Fruit fly (Drosophila melanogaster) whole organism, pupa: ENCODE measurements around the gene Cpsf100.

Source experiments
- CG10348 ChIP-seq: fragments of 200-800 bp; sonication (Bioruptor generic); IDR thresholded peaks from 2 replicates; pipeline ENCODE4 v1.3.6; 2022; ENCODE audit warnings: missing biosample characterization, missing genetic modification characterization
- CG15710 ChIP-seq: fragments of 200-800 bp; sonication (Bioruptor generic); optimal IDR thresholded peaks from 2 replicates; lab custom pipeline; 2018; ENCODE audit warnings: missing biosample characterization, mild to moderate bottlenecking, missing genetic modification characterization, moderate library complexity
- CG17806 ChIP-seq: fragments of 200-800 bp; sonication (Bioruptor generic); optimal IDR thresholded peaks from 2 replicates; lab custom pipeline; 2018; ENCODE audit warnings: missing biosample characterization, mild to moderate bottlenecking, missing genetic modification characterization, moderate library complexity
- CG32121 ChIP-seq: fragments of 200-800 bp; sonication (Bioruptor generic); IDR thresholded peaks from 2 replicates; pipeline ENCODE4 v1.3.6; 2022; ENCODE audit warnings: missing biosample characterization, missing genetic modification characterization
- CG34367 ChIP-seq: fragments of 200-800 bp; sonication (Bioruptor generic); optimal IDR thresholded peaks from 2 replicates; lab custom pipeline; 2018; ENCODE audit warnings: missing biosample characterization, mild to moderate bottlenecking, missing genetic modification characterization
- CG4496 ChIP-seq: fragments of 200-800 bp; sonication (Bioruptor generic); IDR thresholded peaks from 3 replicates; pipeline ENCODE4 v1.3.6; 2022; ENCODE audit warnings: missing biosample characterization, missing genetic modification characterization
- CG9948 ChIP-seq: fragments of 200-800 bp; sonication (Bioruptor generic); optimal IDR thresholded peaks from 2 replicates; lab custom pipeline; 2018; ENCODE audit warnings: missing biosample characterization, mild to moderate bottlenecking, missing genetic modification characterization, moderate library complexity
- EcR ChIP-seq: fragments of 200-800 bp; sonication (Bioruptor generic); optimal IDR thresholded peaks from 3 replicates; lab custom pipeline; 2019; ENCODE audit warnings: missing biosample characterization, missing genetic modification characterization, mild to moderate bottlenecking, moderate library complexity, missing genetic modification reagents
- Pif1B ChIP-seq: fragments of 200-800 bp; sonication (Bioruptor generic); optimal IDR thresholded peaks from 3 replicates; lab custom pipeline; 2016; ENCODE audit warnings: missing biosample characterization, missing genetic modification characterization
- fd96Ca ChIP-seq: fragments of 200-800 bp; sonication (Bioruptor generic); IDR thresholded peaks from 3 replicates; pipeline ENCODE4 v1.3.6; 2022; ENCODE audit warnings: missing biosample characterization, missing genetic modification characterization
- gl ChIP-seq: fragments of 200-800 bp; sonication (Bioruptor generic); optimal IDR thresholded peaks from 2 replicates; lab custom pipeline; 2018; ENCODE audit warnings: missing biosample characterization, mild to moderate bottlenecking, missing genetic modification characterization
- rn ChIP-seq: fragments of 200-800 bp; sonication (Bioruptor generic); IDR thresholded peaks from 2 replicates; pipeline ENCODE4 v1.3.6; 2022; ENCODE audit warnings: missing biosample characterization, missing genetic modification characterization

DNA sequence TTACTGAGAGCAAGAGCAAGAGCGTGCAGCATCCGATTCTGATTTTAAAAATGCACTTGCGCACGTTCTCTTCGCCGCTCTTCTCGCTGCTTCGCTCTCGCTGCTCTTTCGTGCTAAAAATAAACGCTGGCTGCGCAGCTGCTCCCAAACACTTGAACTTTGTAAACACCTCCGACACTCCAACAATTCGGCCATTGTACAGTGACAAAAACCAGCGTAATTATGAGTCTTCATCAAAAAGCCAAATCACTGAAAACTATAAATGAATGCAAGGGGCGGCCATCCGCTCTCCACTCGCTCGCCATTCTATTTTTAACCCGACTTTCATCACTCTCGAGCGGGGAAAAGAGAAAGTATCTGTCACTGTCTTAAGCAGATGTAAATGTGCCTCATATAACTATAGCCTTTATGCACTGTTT lies 30.3 kb downstream of the Cpsf100 start:
- no peak for TF ChIP-seq CG10348 (GFP tag; lab: Robert Waterston, UW)
- peak; percentile 29 for TF ChIP-seq CG15710 (tag; lab: Kevin White, UChicago)
- TF ChIP-seq fd96Ca (GFP tag; lab: Robert Waterston, UW) = no peak
- TF ChIP-seq EcR (GFP tag; lab: Kevin White, UChicago) = peak; percentile 79
- peak; percentile 18 for TF ChIP-seq CG9948 (tag; lab: Kevin White, UChicago)
- peak; percentile 29 for TF ChIP-seq Pif1B (GFP tag; lab: Kevin White, UChicago)
- no peak for TF ChIP-seq gl
- TF ChIP-seq CG32121 (GFP tag; lab: Robert Waterston, UW) = no peak
- TF ChIP-seq CG17806 (tag; lab: Kevin White, UChicago) = peak; percentile 40
- TF ChIP-seq CG34367 (tag; lab: Kevin White, UChicago) = no peak
- TF ChIP-seq rn (GFP tag; lab: Robert Waterston, UW) = no peak
- TF ChIP-seq CG4496 (GFP tag; lab: Robert Waterston, UW) = no peak
